Fruit fly (Drosophila melanogaster): ENCODE data around the gene eEF1alpha2.
A peak's percentile ranks its signal among the peaks of the same experiment; 100 is the strongest.

The eEF1alpha2 gene

DNA sequence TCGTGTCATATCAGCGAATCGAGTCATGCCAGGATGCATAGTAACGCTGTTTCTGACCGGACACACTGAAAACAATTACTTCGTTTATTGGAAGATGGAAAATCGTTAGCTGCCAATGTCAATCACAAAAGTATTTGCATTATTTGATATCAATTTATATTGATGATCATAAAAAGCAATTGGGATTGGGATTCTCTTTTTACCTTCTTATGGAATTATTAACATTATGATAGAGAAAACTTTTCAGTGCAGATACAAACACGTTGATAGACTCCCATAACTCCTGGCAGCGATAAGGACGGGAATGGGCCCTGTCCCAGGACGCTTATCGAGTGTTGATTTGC lies 31.4 kb upstream of the eEF1alpha2 start:
- TF ChIP-seq Dll (optimal IDR thresholded peaks at IDR 0.05) (no peak), CG8478 (optimal IDR thresholded peaks at IDR 0.05) (no peak), EcR (GFP tag; optimal IDR thresholded peaks at IDR 0.05) (no peak), psq (optimal IDR thresholded peaks at IDR 0.05) (no peak), usp (GFP tag; optimal IDR thresholded peaks at IDR 0.05) (no peak)

DNA sequence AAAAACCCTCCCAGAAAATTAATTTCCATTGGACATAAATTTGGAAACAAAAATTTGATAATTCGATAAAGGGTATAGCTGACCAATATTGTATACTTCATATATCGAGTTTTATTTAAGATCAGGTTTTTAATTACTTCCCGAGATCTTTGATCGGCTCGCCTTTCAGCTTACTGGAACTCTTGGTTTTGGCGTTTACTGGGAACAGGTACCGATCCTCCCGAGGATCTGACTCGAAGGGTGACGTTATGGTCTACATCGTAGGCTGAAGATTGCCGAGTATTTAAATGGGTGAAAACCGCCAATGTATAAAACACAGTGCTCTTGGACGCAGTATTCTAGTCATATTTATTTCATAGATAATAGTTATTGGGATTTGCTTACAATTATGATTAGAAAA lies 30.0 kb upstream of the eEF1alpha2 start, which contains the start of gene CG42693:
TSS of gene CG42693 (minus strand) at position 101 of the 400 bp plus-strand sequence.
- TF ChIP-seq pan (optimal IDR thresholded peaks at IDR 0.05) (no peak), Dll (optimal IDR thresholded peaks at IDR 0.05) (no peak), usp (GFP tag; optimal IDR thresholded peaks at IDR 0.05) (no peak), psq (optimal IDR thresholded peaks at IDR 0.05) (no peak), EcR (GFP tag; optimal IDR thresholded peaks at IDR 0.05) (no peak), CG8478 (optimal IDR thresholded peaks at IDR 0.05) (no peak)

DNA sequence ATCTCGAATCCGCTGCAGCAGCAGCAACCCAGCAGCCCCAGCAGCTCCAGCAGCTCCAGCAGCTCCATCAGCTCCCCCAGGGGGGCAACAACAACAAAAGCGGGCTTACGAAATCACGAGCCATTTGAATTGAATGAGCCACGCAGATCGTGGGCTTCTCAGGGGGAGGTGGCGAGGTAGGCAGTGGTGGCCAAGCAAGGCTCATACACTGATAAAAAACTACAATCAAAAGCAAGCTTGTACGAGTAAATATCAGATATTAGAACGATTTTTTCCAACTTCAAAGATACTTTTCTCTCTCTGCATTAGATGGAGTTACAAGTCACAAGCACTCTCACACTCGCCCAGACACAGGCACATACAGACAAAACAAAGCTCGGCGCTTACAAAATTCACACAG lies 29.1 kb upstream of the eEF1alpha2 start:
- TF ChIP-seq pan (optimal IDR thresholded peaks at IDR 0.05) (no peak), usp (GFP tag; optimal IDR thresholded peaks at IDR 0.05) (no peak), Dll (optimal IDR thresholded peaks at IDR 0.05) (no peak), psq (optimal IDR thresholded peaks at IDR 0.05) (no peak), CG8478 (optimal IDR thresholded peaks at IDR 0.05) (no peak), EcR (GFP tag; optimal IDR thresholded peaks at IDR 0.05) (no peak)

DNA sequence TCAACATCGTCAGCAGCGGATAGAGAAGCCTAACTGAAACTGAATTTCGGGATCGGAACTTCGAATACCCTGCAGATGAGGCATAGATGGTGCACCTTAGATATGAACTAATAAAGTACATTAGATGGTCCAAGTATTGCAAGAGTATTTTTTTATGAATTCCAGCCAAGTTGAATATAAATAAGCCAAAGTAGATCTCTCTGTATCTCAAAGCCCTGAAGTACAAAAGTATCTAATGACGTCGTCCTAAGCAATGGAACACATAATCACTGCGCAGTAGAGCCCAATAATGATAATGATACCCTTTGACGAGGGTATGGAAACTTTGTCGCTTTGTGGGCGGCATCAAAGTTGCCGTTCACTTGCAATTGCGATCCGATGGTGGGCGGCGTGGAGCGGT lies 28.5 kb upstream of the eEF1alpha2 start:
- TF ChIP-seq CG8478 (optimal IDR thresholded peaks at IDR 0.05) (no peak), Dll (optimal IDR thresholded peaks at IDR 0.05) (no peak), usp (GFP tag; optimal IDR thresholded peaks at IDR 0.05) (no peak), pan (optimal IDR thresholded peaks at IDR 0.05) (no peak), EcR (GFP tag; optimal IDR thresholded peaks at IDR 0.05) (no peak), psq (optimal IDR thresholded peaks at IDR 0.05) (no peak)

DNA sequence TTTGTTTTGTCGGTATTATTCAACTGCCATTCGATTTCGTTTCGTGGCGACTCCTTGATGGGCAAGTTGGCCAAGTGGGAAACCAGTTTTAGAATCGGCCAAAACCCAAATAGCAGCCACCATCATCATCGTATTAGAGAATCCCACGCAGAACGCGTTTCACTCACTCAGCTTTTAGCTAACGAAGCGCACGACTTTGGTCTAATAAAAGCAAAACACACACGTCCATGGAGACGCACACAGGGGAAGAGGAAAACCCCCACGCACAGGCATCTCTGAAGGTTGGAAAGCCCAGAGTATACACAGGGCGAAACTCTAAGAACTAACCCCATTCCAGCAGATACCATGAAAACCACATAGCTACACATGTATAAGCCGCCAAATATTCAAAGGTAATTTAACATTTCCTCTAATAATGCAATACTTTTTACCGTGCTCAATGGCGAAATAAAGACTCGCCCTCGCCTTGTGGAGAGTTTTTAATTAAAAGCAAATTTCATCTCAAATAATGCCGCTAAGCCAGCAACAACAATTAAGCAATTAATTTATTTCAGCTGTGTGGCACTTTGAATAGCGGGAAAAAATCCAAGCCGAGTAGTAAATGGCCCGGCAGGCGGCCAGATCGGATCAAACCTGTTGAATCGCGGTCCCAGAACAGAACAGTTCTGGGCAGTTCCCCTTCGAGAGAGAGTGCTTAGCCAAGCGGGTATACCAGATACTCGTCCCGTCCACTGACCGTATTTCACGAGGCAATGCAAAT lies 26.8 kb upstream of the eEF1alpha2 start:
- TF ChIP-seq Dll (optimal IDR thresholded peaks at IDR 0.05) (no peak), usp (GFP tag; optimal IDR thresholded peaks at IDR 0.05) (no peak), CG8478 (optimal IDR thresholded peaks at IDR 0.05) (no peak), EcR (GFP tag; optimal IDR thresholded peaks at IDR 0.05) (no peak)

DNA sequence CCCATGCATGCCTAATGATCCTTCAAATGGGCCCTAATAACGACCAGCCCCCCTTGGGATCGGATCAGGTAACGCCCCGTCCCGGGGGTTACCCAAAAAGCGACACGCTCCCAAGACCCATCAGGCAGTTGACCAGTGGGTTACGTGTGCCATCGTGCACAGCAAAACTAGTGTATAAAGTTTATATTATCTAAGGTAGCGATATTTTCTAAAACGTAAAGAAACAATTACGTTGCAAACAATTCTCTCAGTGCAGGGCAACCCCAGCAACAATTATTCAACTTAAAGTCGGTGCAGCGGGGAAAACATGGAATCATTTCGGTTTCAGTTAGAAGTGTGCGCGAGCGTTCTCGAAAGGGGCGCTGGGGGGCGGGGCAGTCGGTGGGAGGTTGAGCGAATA lies 25.7 kb upstream of the eEF1alpha2 start:
- no peak for TF ChIP-seq CG8478 (optimal IDR thresholded peaks at IDR 0.05)
- TF ChIP-seq psq (optimal IDR thresholded peaks at IDR 0.05), result no peak
- TF ChIP-seq usp (GFP tag; optimal IDR thresholded peaks at IDR 0.05), result no peak
- no peak for TF ChIP-seq EcR (GFP tag; optimal IDR thresholded peaks at IDR 0.05)
- no peak for TF ChIP-seq Dll (optimal IDR thresholded peaks at IDR 0.05)
- no peak for TF ChIP-seq pan (optimal IDR thresholded peaks at IDR 0.05)

DNA sequence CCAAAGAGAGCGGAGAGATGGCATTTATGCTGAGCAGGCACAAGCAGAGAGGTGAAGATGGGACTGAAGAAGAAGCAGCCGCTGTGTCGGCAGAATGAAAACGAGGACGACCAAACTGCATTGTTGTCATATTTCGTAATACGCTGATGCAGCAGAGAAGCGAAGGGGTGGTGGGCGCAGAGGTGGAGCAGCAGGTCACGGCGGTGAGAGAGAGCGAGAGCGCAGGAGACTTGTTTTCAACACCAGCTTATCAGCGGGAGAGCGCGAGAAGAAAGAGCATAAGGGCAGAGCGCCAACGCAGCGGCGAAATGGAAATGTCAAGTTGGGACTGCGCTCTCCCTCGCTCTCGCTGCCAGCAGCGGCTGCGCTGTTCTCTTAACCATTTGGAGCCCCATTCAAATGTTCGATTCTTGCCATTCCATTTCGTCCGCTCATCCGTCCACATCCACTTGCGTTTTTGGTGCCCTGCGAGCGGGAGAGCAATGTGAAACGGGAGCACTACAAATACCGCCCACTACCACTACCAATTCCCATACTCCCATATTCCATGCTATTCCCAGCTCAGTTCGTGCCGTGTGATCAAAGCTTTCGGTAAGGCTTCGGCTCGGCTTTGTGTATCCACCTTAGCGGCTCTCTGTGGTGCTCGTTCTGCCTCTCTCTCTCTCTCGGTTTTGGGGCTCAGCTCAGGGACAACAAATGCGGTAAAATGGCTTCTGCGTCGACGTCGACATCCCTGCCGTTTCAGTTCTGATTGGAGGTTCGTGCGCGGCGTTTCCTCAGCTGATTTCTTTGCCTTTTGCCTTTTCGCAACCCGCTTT lies 24.8 kb upstream of the eEF1alpha2 start, which contains the start of gene ttk:
TSS of gene ttk (plus strand) at position 562 of the 818 bp plus-strand sequence.
- TF ChIP-seq CG8478 (optimal IDR thresholded peaks at IDR 0.05) (no peak), usp (GFP tag; optimal IDR thresholded peaks at IDR 0.05) (no peak), EcR (GFP tag; optimal IDR thresholded peaks at IDR 0.05) (peak in 1 of 2 experiments; percentile 19), psq (optimal IDR thresholded peaks at IDR 0.05) (no peak), pan (optimal IDR thresholded peaks at IDR 0.05) (no peak), Dll (optimal IDR thresholded peaks at IDR 0.05) (peak; percentile 100)

DNA sequence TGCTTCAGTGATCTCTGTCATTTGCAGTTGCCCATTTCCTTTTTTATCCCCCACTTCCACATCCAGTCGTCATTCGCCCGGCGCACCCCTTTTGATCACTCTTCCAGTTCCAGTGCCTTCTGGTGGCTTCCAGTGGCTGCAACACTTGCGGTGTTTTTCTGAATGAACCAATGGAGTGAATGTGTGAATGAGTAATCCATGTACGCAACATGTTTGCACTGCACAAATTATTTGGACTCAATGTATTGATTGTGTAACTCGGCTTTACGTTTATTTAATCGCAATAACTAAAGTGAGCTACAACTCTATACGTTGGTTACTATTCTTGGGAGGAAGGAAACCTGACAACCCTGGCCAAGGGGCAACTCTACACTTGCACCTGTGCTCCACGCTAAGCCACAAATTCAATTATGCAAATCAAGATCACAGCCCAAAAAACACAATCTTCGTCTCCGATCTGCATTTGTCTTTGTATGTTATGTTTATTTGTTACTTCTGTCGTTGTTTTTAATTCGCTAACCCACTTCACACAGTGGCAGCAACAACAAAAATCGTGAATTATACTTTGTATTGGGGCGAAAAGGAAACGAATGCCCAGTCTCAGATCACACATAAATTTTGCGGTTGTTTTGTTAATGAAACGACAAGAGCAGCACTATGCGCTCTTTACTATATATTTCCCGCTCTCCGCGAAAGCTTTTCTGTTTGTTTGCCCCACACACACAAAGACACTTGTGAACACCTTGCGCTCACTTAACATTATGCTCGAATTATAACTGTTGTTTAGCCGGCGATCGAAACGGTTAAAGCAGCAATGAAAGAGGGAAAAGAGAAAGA lies 23.2 kb upstream of the eEF1alpha2 start:
- no peak for TF ChIP-seq CG8478 (optimal IDR thresholded peaks at IDR 0.05)
- TF ChIP-seq Dll (optimal IDR thresholded peaks at IDR 0.05), result no peak
- TF ChIP-seq pan (optimal IDR thresholded peaks at IDR 0.05), result no peak

DNA sequence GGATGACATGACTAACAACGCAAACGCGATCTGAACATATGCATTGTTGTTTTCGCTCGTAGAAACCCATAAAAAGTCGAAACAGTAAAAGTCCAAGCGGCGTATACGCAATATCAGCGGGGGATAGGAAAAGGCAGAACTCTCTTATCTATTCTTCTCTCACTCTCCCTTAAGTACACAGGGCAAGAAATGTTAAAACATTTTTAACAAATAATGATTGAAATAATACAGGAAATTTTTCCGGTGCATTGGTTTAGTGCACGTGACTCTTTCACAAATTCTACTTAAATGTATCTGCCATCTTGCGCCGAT lies 22.6 kb upstream of the eEF1alpha2 start:
- no peak for TF ChIP-seq Dll (optimal IDR thresholded peaks at IDR 0.05)
- TF ChIP-seq usp (GFP tag; optimal IDR thresholded peaks at IDR 0.05), result no peak
- no peak for TF ChIP-seq psq (optimal IDR thresholded peaks at IDR 0.05)
- no peak for TF ChIP-seq EcR (GFP tag; optimal IDR thresholded peaks at IDR 0.05)
- no peak for TF ChIP-seq pan (optimal IDR thresholded peaks at IDR 0.05)
- no peak for TF ChIP-seq CG8478 (optimal IDR thresholded peaks at IDR 0.05)

DNA sequence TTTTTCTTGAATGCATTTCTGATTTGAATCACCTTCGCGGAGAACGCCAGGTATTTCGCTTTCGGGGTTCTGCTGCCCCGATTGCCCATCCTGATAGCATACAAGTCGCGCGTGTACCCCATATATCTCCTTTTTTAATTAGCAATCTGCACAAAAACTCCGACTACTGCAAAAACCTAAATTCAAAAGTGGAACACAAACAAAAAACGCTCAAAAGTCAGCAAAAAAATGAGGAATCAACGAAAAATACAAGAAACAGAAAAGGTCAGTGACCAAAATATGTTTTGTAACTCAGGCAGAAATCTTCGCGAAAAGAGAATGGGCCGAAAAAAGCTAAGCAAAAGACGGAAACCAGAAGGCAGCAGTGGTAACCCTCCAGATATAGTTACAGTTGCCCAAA lies 22.0 kb upstream of the eEF1alpha2 start:
- TF ChIP-seq Dll (optimal IDR thresholded peaks at IDR 0.05), result no peak
- TF ChIP-seq pan (optimal IDR thresholded peaks at IDR 0.05), result no peak
- no peak for TF ChIP-seq psq (optimal IDR thresholded peaks at IDR 0.05)
- no peak for TF ChIP-seq CG8478 (optimal IDR thresholded peaks at IDR 0.05)
- no peak for TF ChIP-seq EcR (GFP tag; optimal IDR thresholded peaks at IDR 0.05)
- TF ChIP-seq usp (GFP tag; optimal IDR thresholded peaks at IDR 0.05), result no peak

DNA sequence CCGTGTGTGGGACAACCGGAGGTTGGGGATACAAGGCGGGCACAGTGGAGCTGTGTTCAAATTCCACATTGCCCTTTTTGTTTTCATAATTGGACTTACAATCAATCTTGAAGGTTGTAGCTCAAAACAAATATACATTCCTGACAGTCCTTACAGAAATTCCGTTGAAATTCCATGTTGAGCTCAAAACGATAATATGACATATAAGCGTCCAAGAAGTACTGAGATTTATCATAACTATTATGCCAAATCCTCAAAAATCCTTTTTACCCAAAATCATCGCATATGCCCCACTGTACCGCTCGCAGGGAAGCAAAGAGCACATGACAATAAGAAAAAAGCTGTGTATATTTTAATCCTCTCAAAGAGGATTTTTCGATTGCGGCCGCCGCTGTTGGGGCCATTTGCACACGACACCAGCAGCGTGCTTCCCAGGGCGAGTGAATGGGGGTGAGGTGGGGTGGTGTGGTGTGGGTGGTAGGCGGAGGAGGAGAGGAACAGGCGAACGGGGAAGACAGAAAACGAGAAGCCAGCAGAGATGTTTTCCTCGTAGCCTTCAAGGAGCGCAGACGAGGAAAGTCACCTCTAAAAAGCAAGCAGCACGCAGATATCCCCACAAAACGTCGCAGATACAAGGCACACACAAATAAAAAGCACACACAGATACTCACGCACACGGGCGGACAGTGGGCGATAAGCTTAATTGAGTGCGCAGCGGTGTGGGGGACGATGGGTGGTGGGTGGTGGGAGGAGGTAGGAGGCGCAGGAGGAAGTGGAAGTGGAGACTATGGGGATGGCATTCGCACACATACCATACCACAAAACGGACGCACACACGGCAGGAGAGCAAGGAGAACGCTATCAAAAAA lies 20.7 kb upstream of the eEF1alpha2 start:
- TF ChIP-seq pan (optimal IDR thresholded peaks at IDR 0.05) (no peak), psq (optimal IDR thresholded peaks at IDR 0.05) (no peak), usp (GFP tag; optimal IDR thresholded peaks at IDR 0.05) (no peak), CG8478 (optimal IDR thresholded peaks at IDR 0.05) (no peak), Dll (optimal IDR thresholded peaks at IDR 0.05) (no peak), EcR (GFP tag; optimal IDR thresholded peaks at IDR 0.05) (no peak)
